Fruit fly (Drosophila melanogaster) whole organism, embryonic: ENCODE measurements around the gene CG44405.

ENCODE experiments used
- Ada2b ChIP-seq: fragments of 200-800 bp; sonication (Bioruptor generic); IDR thresholded peaks from 2 replicates; pipeline ENCODE4 v1.3.6; 2022; ENCODE audit warnings: missing biosample characterization, missing genetic modification characterization
- Antp ChIP-seq: fragments of 200-800 bp; sonication (Bioruptor generic); optimal IDR thresholded peaks from 3 replicates; lab custom pipeline; 2016; ENCODE audit warnings: missing biosample characterization, missing genetic modification characterization
- Awh ChIP-seq: fragments of 200-800 bp; sonication (Bioruptor generic); IDR thresholded peaks from 2 replicates; pipeline ENCODE4, ENCODE4 v1.3.6; 2022; ENCODE audit warnings: missing biosample characterization, missing genetic modification characterization
- CG11695 ChIP-seq: fragments of 200-800 bp; sonication (Bioruptor generic); IDR thresholded peaks from 3 replicates; pipeline ENCODE4 v1.3.6; 2022; ENCODE audit warnings: missing biosample characterization, missing genetic modification characterization
- CG12942 ChIP-seq: fragments of 200-800 bp; sonication (Bioruptor generic); optimal IDR thresholded peaks from 3 replicates; lab custom pipeline; 2016; ENCODE audit warnings: missing biosample characterization, missing genetic modification characterization
- CG18599 ChIP-seq: fragments of 200-800 bp; sonication (Bioruptor generic); optimal IDR thresholded peaks from 3 replicates; lab custom pipeline; 2017; ENCODE audit warnings: missing biosample characterization, missing genetic modification characterization, mild to moderate bottlenecking, moderate library complexity, missing genetic modification reagents
- CG18619 ChIP-seq: fragments of 200-800 bp; sonication (Bioruptor generic); optimal IDR thresholded peaks from 3 replicates; lab custom pipeline; 2017; ENCODE audit warnings: missing biosample characterization, mild to moderate bottlenecking, missing genetic modification characterization
- CG2120 ChIP-seq: fragments of 200-800 bp; sonication (Bioruptor generic); optimal IDR thresholded peaks from 3 replicates; lab custom pipeline; 2016; ENCODE audit warnings: missing biosample characterization, missing genetic modification characterization
- CG31441 ChIP-seq: fragments of 200-800 bp; sonication (Bioruptor generic); IDR thresholded peaks from 2 replicates; pipeline ENCODE4 v1.3.6; 2022; ENCODE audit warnings: missing biosample characterization, missing genetic modification characterization
- CG3407 ChIP-seq: fragments of 200-800 bp; sonication (Bioruptor generic); optimal IDR thresholded peaks from 2 replicates; lab custom pipeline; 2018; ENCODE audit warnings: missing biosample characterization, mild to moderate bottlenecking, missing genetic modification characterization
- CG34376 ChIP-seq: fragments of 200-800 bp; sonication (Bioruptor generic); optimal IDR thresholded peaks from 2 replicates; lab custom pipeline; 2018; ENCODE audit warnings: missing biosample characterization, mild to moderate bottlenecking, missing genetic modification characterization
- CG4282 ChIP-seq: fragments of 200-800 bp; sonication (Bioruptor generic); optimal IDR thresholded peaks from 2 replicates; lab custom pipeline; 2016; ENCODE audit warnings: missing biosample characterization, missing genetic modification characterization
- CG4360 ChIP-seq: fragments of 200-800 bp; sonication (Bioruptor generic); IDR thresholded peaks from 2 replicates; pipeline ENCODE4 v1.3.6; 2022; ENCODE audit warnings: missing biosample characterization, missing genetic modification characterization
- CG4707 ChIP-seq: fragments of 200-800 bp; sonication (Bioruptor generic); optimal IDR thresholded peaks from 2 replicates; lab custom pipeline; 2018; ENCODE audit warnings: missing biosample characterization, mild to moderate bottlenecking, missing genetic modification characterization, moderate library complexity
- CG4854 ChIP-seq: fragments of 200-800 bp; sonication (Bioruptor generic); optimal IDR thresholded peaks from 2 replicates; lab custom pipeline; 2016; ENCODE audit warnings: missing biosample characterization, missing genetic modification characterization, inconsistent platforms
- CG7556 ChIP-seq: fragments of 200-800 bp; sonication (Bioruptor generic); optimal IDR thresholded peaks from 2 replicates; lab custom pipeline; 2017; ENCODE audit warnings: missing biosample characterization, mild to moderate bottlenecking, missing genetic modification characterization
- CG8281 ChIP-seq: fragments of 200-800 bp; sonication (Bioruptor generic); optimal IDR thresholded peaks from 2 replicates; lab custom pipeline; 2018; ENCODE audit warnings: missing biosample characterization, mild to moderate bottlenecking, missing genetic modification characterization, moderate library complexity
- CG8924 ChIP-seq: fragments of 200-800 bp; optimal IDR thresholded peaks from 3 replicates; lab custom pipeline; 2019; ENCODE audit warnings: missing biosample characterization, mild to moderate bottlenecking, missing genetic modification characterization, moderate library complexity
- CG9817 ChIP-seq: fragments of 200-800 bp; sonication (Bioruptor generic); optimal IDR thresholded peaks from 2 replicates; lab custom pipeline; 2018; ENCODE audit warnings: missing biosample characterization, mild to moderate bottlenecking, missing genetic modification characterization, moderate library complexity
- CHES-1-like ChIP-seq: fragments of 200-800 bp; sonication (Bioruptor generic); optimal IDR thresholded peaks from 2 replicates; lab custom pipeline; 2016; ENCODE audit warnings: missing biosample characterization, missing genetic modification characterization
- Chrac-16 ChIP-seq: fragments of 200-800 bp; sonication (Bioruptor generic); optimal IDR thresholded peaks from 3 replicates; lab custom pipeline; 2016; ENCODE audit warnings: missing biosample characterization, missing genetic modification characterization
- Doc2 ChIP-seq: fragments of 200-800 bp; sonication (Bioruptor generic); IDR thresholded peaks from 2 replicates; pipeline ENCODE4 v1.3.6; 2022; ENCODE audit warnings: missing biosample characterization, missing genetic modification characterization
- Dref ChIP-seq: fragments of 200-800 bp; sonication (Bioruptor generic); IDR thresholded peaks from 2 replicates; pipeline ENCODE4 v1.3.6; 2022; ENCODE audit warnings: missing biosample characterization, missing genetic modification characterization
- Elba2 ChIP-seq: fragments of 200-800 bp; sonication (Bioruptor generic); optimal IDR thresholded peaks from 3 replicates; lab custom pipeline; 2016; ENCODE audit warnings: missing biosample characterization, missing genetic modification characterization
- Ets65A ChIP-seq: fragments of 200-800 bp; sonication (Bioruptor generic); peaks from one replicate; lab custom pipeline; 2016; ENCODE audit warnings: missing biosample characterization, missing genetic modification characterization
- Fer2 ChIP-seq: fragments of 200-800 bp; sonication (Bioruptor generic); optimal IDR thresholded peaks from 2 replicates; lab custom pipeline; 2018; ENCODE audit warnings: missing biosample characterization, mild to moderate bottlenecking, missing genetic modification characterization, moderate library complexity
- HLHmδ ChIP-seq: fragments of 200-800 bp; sonication (Bioruptor generic); optimal IDR thresholded peaks from 2 replicates; lab custom pipeline; 2018; ENCODE audit warnings: missing biosample characterization, mild to moderate bottlenecking, missing genetic modification characterization, moderate library complexity
- Hmx ChIP-seq: fragments of 200-800 bp; sonication (Bioruptor generic); optimal IDR thresholded peaks from 2 replicates; lab custom pipeline; 2016; ENCODE audit warnings: missing biosample characterization, missing genetic modification characterization
- Hr3 ChIP-seq: fragments of 200-800 bp; sonication (Bioruptor generic); optimal IDR thresholded peaks from 3 replicates; lab custom pipeline; 2016; ENCODE audit warnings: missing biosample characterization, missing genetic modification characterization
- Hsf ChIP-seq: fragments of 200-800 bp; sonication (Bioruptor generic); optimal IDR thresholded peaks from 3 replicates; lab custom pipeline; 2016; ENCODE audit warnings: missing biosample characterization, missing genetic modification characterization
- Mes4 ChIP-seq: fragments of 200-800 bp; sonication (Bioruptor generic); optimal IDR thresholded peaks from 2 replicates; lab custom pipeline; 2016; ENCODE audit warnings: missing biosample characterization, missing genetic modification characterization
- PHDP ChIP-seq: fragments of 200-800 bp; sonication (Bioruptor generic); optimal IDR thresholded peaks from 3 replicates; lab custom pipeline; 2018; ENCODE audit warnings: missing biosample characterization, mild to moderate bottlenecking, missing genetic modification characterization, moderate library complexity
- Ravus ChIP-seq: fragments of 200-800 bp; sonication (Bioruptor generic); IDR thresholded peaks from 2 replicates; pipeline ENCODE4 v1.3.6; 2022; ENCODE audit warnings: missing biosample characterization, missing genetic modification characterization
- az2 ChIP-seq: fragments of 200-800 bp; sonication (Bioruptor generic); optimal IDR thresholded peaks from 3 replicates; lab custom pipeline; 2016; ENCODE audit warnings: missing biosample characterization, missing genetic modification characterization
- cato ChIP-seq: fragments of 200-800 bp; sonication (Bioruptor generic); optimal IDR thresholded peaks from 2 replicates; lab custom pipeline; 2016; ENCODE audit warnings: missing biosample characterization, missing genetic modification characterization, borderline replicate concordance
- cwo ChIP-seq: fragments of 200-800 bp; sonication (Bioruptor generic); optimal IDR thresholded peaks from 3 replicates; lab custom pipeline; 2017; ENCODE audit warnings: missing biosample characterization, missing genetic modification characterization, mild to moderate bottlenecking, moderate library complexity, missing genetic modification reagents
- da ChIP-seq: fragments of 200-800 bp; sonication (Bioruptor generic); optimal IDR thresholded peaks from 2 replicates; lab custom pipeline; 2016; ENCODE audit warnings: missing biosample characterization, missing genetic modification characterization
- eve ChIP-seq, 2 experiments: fragments of >200 bp; optimal IDR thresholded peaks; 2 replicates each; lab custom pipeline; 2017; ENCODE audit warnings: missing biosample characterization in 2 of 2, missing genetic modification characterization in 2 of 2
- fd64A ChIP-seq: fragments of 200-800 bp; sonication (Bioruptor generic); optimal IDR thresholded peaks from 3 replicates; lab custom pipeline; 2018; ENCODE audit warnings: missing biosample characterization, mild to moderate bottlenecking, missing genetic modification characterization
- fru ChIP-seq: fragments of >200 bp; optimal IDR thresholded peaks from 2 replicates; lab custom pipeline; 2017
- gcm ChIP-seq: fragments of 200-800 bp; sonication (Bioruptor generic); optimal IDR thresholded peaks from 2 replicates; lab custom pipeline; 2019; ENCODE audit warnings: missing biosample characterization, mild to moderate bottlenecking, missing genetic modification characterization, moderate library complexity
- inv ChIP-seq: fragments of 200-800 bp; sonication (Bioruptor generic); IDR thresholded peaks from 2 replicates; pipeline ENCODE4 v1.3.6; 2022; ENCODE audit warnings: missing biosample characterization, missing genetic modification characterization; ENCODE audit not compliant: partially characterized antibody
- knrl ChIP-seq: fragments of 200-800 bp; sonication (Bioruptor generic); IDR thresholded peaks from 3 replicates; pipeline ENCODE4 v1.3.6; 2022; ENCODE audit warnings: missing biosample characterization, missing genetic modification characterization; ENCODE audit not compliant: partially characterized antibody
- pho ChIP-seq: fragments of 200-800 bp; sonication (Bioruptor generic); optimal IDR thresholded peaks from 2 replicates; lab custom pipeline; 2016; ENCODE audit warnings: missing biosample characterization, missing genetic modification characterization
- seq ChIP-seq: fragments of 200-800 bp; sonication (Bioruptor generic); IDR thresholded peaks from 2 replicates; pipeline ENCODE4 v1.3.6; 2022; ENCODE audit warnings: missing biosample characterization, missing genetic modification characterization
- sim ChIP-seq: fragments of 200-800 bp; sonication (Bioruptor generic); IDR thresholded peaks from 2 replicates; pipeline ENCODE4 v1.3.6; 2022; ENCODE audit warnings: missing biosample characterization, missing genetic modification characterization
- sima ChIP-seq: fragments of 200-800 bp; sonication (Bioruptor generic); optimal IDR thresholded peaks from 2 replicates; lab custom pipeline; 2016; ENCODE audit warnings: missing biosample characterization, missing genetic modification characterization
- slp2 ChIP-seq: fragments of 200-800 bp; sonication (Bioruptor generic); optimal IDR thresholded peaks from 2 replicates; lab custom pipeline; 2016; ENCODE audit warnings: missing biosample characterization, missing genetic modification characterization
- sr ChIP-seq: fragments of 200-800 bp; sonication (Bioruptor generic); IDR thresholded peaks from 3 replicates; pipeline ENCODE4 v1.3.6; 2022; ENCODE audit warnings: missing biosample characterization, missing genetic modification characterization
- usp ChIP-seq: fragments of >200 bp; optimal IDR thresholded peaks from 2 replicates; lab custom pipeline; 2017; ENCODE audit warnings: missing biosample characterization, missing genetic modification characterization

CG44405 gene

dm6 chr2L:16317777-16318610, 24.1 kb downstream of the CG44405 start (continued):
- TF ChIP-seq pho (GFP tag; lab: Kevin White, UChicago), result peak; percentile 39
- TF ChIP-seq Chrac-16 (GFP tag; lab: Kevin White, UChicago), result no peak
- TF ChIP-seq fd64A (GFP tag; lab: Kevin White, UChicago), result peak; percentile 39
- TF ChIP-seq fru (lab: Kevin White, UChicago), result no peak
- peak; percentile 40 for TF ChIP-seq CG18619 (GFP tag; lab: Kevin White, UChicago)
- peak; percentile 55 for TF ChIP-seq CG7556
- TF ChIP-seq Ets65A, result no peak
- no peak for TF ChIP-seq Hsf (GFP tag; lab: Kevin White, UChicago)
- TF ChIP-seq Antp (GFP tag; lab: Kevin White, UChicago), result no peak
- peak; percentile 56; the same call in 1 of the 2 replicates for TF ChIP-seq seq (GFP tag; lab: Robert Waterston, UW)
- TF ChIP-seq gcm (GFP tag; lab: Kevin White, UChicago), result peak; percentile 8
- no peak for TF ChIP-seq az2 (GFP tag; lab: Kevin White, UChicago)
- no peak for TF ChIP-seq knrl (GFP tag; lab: Robert Waterston, UW)
- TF ChIP-seq Mes4 (GFP tag; lab: Kevin White, UChicago), result peak; percentile 9
- TF ChIP-seq CG8281 (tag; lab: Kevin White, UChicago), result no peak
- no peak for TF ChIP-seq cwo (GFP tag; lab: Kevin White, UChicago)
- peak; percentile 61 for TF ChIP-seq CG3407 (GFP tag; lab: Kevin White, UChicago)
- peak; percentile 24; the same call in 1 of the 2 replicates for TF ChIP-seq CG31441 (GFP tag; lab: Robert Waterston, UW)
- TF ChIP-seq sima (GFP tag; lab: Kevin White, UChicago), result no peak
- peak in 1 of 2 experiments; percentile 34 for TF ChIP-seq eve (GFP tag; optimal IDR thresholded peaks at IDR 0.05; lab: Kevin White, UChicago)
- peak; percentile 58 for TF ChIP-seq CG18599 (GFP tag; lab: Kevin White, UChicago)
- no peak for TF ChIP-seq sim (GFP tag; lab: Robert Waterston, UW)
- peak; percentile 17 for TF ChIP-seq CG34376 (GFP tag; lab: Kevin White, UChicago)
- TF ChIP-seq CG4854, result no peak
- 0 out of 2 replicates have a peak, but pooled peaks have one; percentile 21 for TF ChIP-seq Ada2b (GFP tag; lab: Robert Waterston, UW)
- TF ChIP-seq slp2 (GFP tag; lab: Kevin White, UChicago), result peak; percentile 24
- TF ChIP-seq Fer2, result peak; percentile 12
- TF ChIP-seq sr (GFP tag; lab: Robert Waterston, UW), result peak; percentile 16; the same call in 1 of the 3 replicates
- no peak for TF ChIP-seq cato (GFP tag; lab: Kevin White, UChicago)
- no peak for TF ChIP-seq Hmx
- peak; percentile 77 for TF ChIP-seq Awh (GFP tag; lab: Robert Waterston, UW)
- peak; percentile 65 for TF ChIP-seq PHDP (tag; lab: Kevin White, UChicago)
- no peak for TF ChIP-seq Elba2 (GFP tag; lab: Kevin White, UChicago)
- TF ChIP-seq Doc2, result no peak
- no peak for TF ChIP-seq inv
- peak; percentile 52; the same call in 2 of the 3 replicates for TF ChIP-seq CG11695 (GFP tag; lab: Robert Waterston, UW)
- TF ChIP-seq Hr3 (GFP tag; lab: Kevin White, UChicago), result no peak
- TF ChIP-seq CG4282 (GFP tag; lab: Kevin White, UChicago), result no peak
- peak; percentile 18 for TF ChIP-seq CG9817 (tag; lab: Kevin White, UChicago)
- no peak for TF ChIP-seq usp (GFP tag; lab: Kevin White, UChicago)
- TF ChIP-seq CG2120, result peak; percentile 42
- TF ChIP-seq CHES-1-like (GFP tag; lab: Kevin White, UChicago), result peak; percentile 11
- no peak for TF ChIP-seq Ravus
- peak; percentile 17 for TF ChIP-seq da (GFP tag; lab: Kevin White, UChicago)
- TF ChIP-seq CG4360 (GFP tag; lab: Robert Waterston, UW), result peak; percentile 21; the same call in 1 of the 2 replicates
- TF ChIP-seq CG12942 (GFP tag; lab: Kevin White, UChicago), result peak; percentile 22
- TF ChIP-seq CG4707, result peak; percentile 54
- no peak for TF ChIP-seq Dref (GFP tag; lab: Robert Waterston, UW)
- TF ChIP-seq HLHmδ (GFP tag; lab: Kevin White, UChicago), result no peak
- TF ChIP-seq CG8924 (tag; lab: Kevin White, UChicago), result no peak
